Worm (Caenorhabditis elegans): Measurements from ENCODE around the gene F46C5.6.

The F46C5.6 gene

ce11 chrII:8792640-8793039 lies 51.7 kb downstream of the F46C5.6 start, which contains the start of gene idpa-2:
idpa-2 (minus strand) TSS chrII:8792740.
- no peak for TF ChIP-seq tab-1 (GFP tag; IDR thresholded peaks at IDR 0.05)
- TF ChIP-seq flt-1 (GFP tag; IDR thresholded peaks at IDR 0.05): no peak
- no peak for TF ChIP-seq ztf-29 (GFP tag; IDR thresholded peaks at IDR 0.05)
- TF ChIP-seq cog-1 (tag; optimal IDR thresholded peaks at IDR 0.05): no peak
- TF ChIP-seq ztf-23 (GFP tag; IDR thresholded peaks at IDR 0.05): no peak
- no peak for TF ChIP-seq med-1 (GFP tag; optimal IDR thresholded peaks at IDR 0.05; ENCODE audit: insufficient read depth)
- TF ChIP-seq T22C8.4 (GFP tag; IDR thresholded peaks at IDR 0.05): no peak

All from whole organism, midembryonic.